Fruit fly (Drosophila melanogaster) S2 (cell line): ENCODE results near the gene CG7264.

Experiments used
- CG8478 ChIP-seq: fragments of >200 bp; optimal IDR thresholded peaks from 2 replicates; lab custom pipeline; 2018
- CTCF ChIP-seq, 2 experiments: fragments of >200 bp; optimal IDR thresholded peaks; 2 replicates each; lab custom pipeline; 2018

DNA sequence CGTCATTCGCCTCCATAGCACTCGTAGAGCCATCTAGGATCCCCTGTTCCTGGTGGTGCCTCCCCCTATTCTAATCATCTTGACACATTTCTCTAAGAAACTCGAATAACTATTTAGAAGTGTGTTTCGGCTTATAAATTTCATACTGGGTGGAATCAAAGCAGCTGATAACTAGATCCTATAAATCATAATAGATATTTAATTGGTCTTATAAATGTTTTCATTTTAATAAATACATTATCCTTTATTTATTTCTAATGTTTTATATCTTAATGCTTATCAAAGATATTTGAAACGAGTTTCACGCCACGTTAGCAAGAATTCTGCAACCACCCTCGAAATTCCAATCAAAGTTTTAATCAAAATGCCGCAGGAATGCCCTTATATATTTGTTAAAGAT lies 42.4 kb downstream of the CG7264 start, which contains the start of gene CG5906:
- TF ChIP-seq CG8478 (lab: Kevin White, UChicago) (no peak), CTCF (optimal IDR thresholded peaks at IDR 0.05; lab: Kevin White, UChicago) (no peak)
